Worm (Caenorhabditis elegans) whole organism, mixed stage, embryonic: ENCODE data around the gene srbc-51.
"Not testable (repeated sequence)": the region's sequence is repeated elsewhere in the genome, so short reads cannot be mapped to it uniquely, and the experiment has no call there.

ENCODE experiments used
- M03D4.4 ChIP-seq: sonication (generic microtip); optimal IDR thresholded peaks from 2 replicates; lab custom pipeline; 2017; ENCODE audit warnings: mild to moderate bottlenecking, missing genetic modification characterization, missing compliant biosample characterization
- bed-3 ChIP-seq: fragments of 200-800 bp; sonication (Bioruptor generic); optimal IDR thresholded peaks from 3 replicates; lab custom pipeline; 2018; ENCODE audit warnings: mild to moderate bottlenecking, missing genetic modification characterization, moderate library complexity, missing compliant biosample characterization
- ceh-39 ChIP-seq: fragments of 150-350 bp; optimal IDR thresholded peaks from 2 replicates; lab custom pipeline; 2014; ENCODE audit warnings: missing biosample characterization, missing genetic modification characterization
- ceh-43 ChIP-seq: fragments of 200-800 bp; sonication (Bioruptor generic); optimal IDR thresholded peaks from 2 replicates; lab custom pipeline; 2018; ENCODE audit warnings: mild to moderate bottlenecking, missing genetic modification characterization, moderate library complexity, missing compliant biosample characterization
- ceh-83 ChIP-seq: fragments of 200-800 bp; sonication (Bioruptor generic); optimal IDR thresholded peaks from 2 replicates; lab custom pipeline; 2018; ENCODE audit warnings: mild to moderate bottlenecking, missing genetic modification characterization, missing compliant biosample characterization
- cnd-1 ChIP-seq: fragments of 200-800 bp; sonication (Bioruptor generic); optimal IDR thresholded peaks from 2 replicates; lab custom pipeline; 2018; ENCODE audit warnings: mild to moderate bottlenecking, missing genetic modification characterization, missing compliant biosample characterization
- drap-1 ChIP-seq: fragments of 200-800 bp; sonication (Bioruptor generic); optimal IDR thresholded peaks from 3 replicates; lab custom pipeline; 2018; ENCODE audit warnings: mild to moderate bottlenecking, missing genetic modification characterization, missing compliant biosample characterization
- elt-1 ChIP-seq: sonication (generic microtip); optimal IDR thresholded peaks from 2 replicates; lab custom pipeline; 2017; ENCODE audit warnings: missing genetic modification characterization, mild to moderate bottlenecking, missing compliant biosample characterization, antibody characterized with exemption, moderate library complexity, borderline replicate concordance; ENCODE audit not compliant: insufficient read depth
- flh-1 ChIP-seq: fragments of 200-800 bp; sonication (Bioruptor generic); optimal IDR thresholded peaks from 2 replicates; lab custom pipeline; 2018; ENCODE audit warnings: mild to moderate bottlenecking, missing genetic modification characterization, moderate library complexity, missing compliant biosample characterization
- ham-2 ChIP-seq: fragments of 200-800 bp; sonication (Bioruptor generic); optimal IDR thresholded peaks from 2 replicates; lab custom pipeline; 2018; ENCODE audit warnings: mild to moderate bottlenecking, missing genetic modification characterization, missing compliant biosample characterization
- hlh-1 ChIP-seq: fragments of 150-350 bp; optimal IDR thresholded peaks from 2 replicates; lab custom pipeline; 2014; ENCODE audit warnings: missing biosample characterization, missing genetic modification reagents, missing genetic modification characterization
- lin-13 ChIP-seq: fragments of 150-350 bp; optimal IDR thresholded peaks from 2 replicates; lab custom pipeline; 2014; ENCODE audit warnings: missing biosample characterization, missing genetic modification characterization
- lin-32 ChIP-seq: fragments of 200-800 bp; sonication (Bioruptor generic); optimal IDR thresholded peaks from 2 replicates; lab custom pipeline; 2018; ENCODE audit warnings: mild to moderate bottlenecking, missing genetic modification characterization, missing compliant biosample characterization
- lsy-2 ChIP-seq: fragments of 150-350 bp; optimal IDR thresholded peaks from 2 replicates; lab custom pipeline; 2014; ENCODE audit warnings: missing biosample characterization, missing genetic modification characterization
- mab-5 ChIP-seq: fragments of 150-350 bp; optimal IDR thresholded peaks from 2 replicates; lab custom pipeline; 2014; ENCODE audit warnings: missing biosample characterization, missing genetic modification characterization
- mep-1 ChIP-seq: fragments of 150-350 bp; optimal IDR thresholded peaks from 2 replicates; lab custom pipeline; 2017; ENCODE audit warnings: missing biosample characterization, missing genetic modification reagents, missing genetic modification characterization, inconsistent platforms
- mls-2 ChIP-seq: sonication (generic microtip); optimal IDR thresholded peaks from 2 replicates; lab custom pipeline; 2016; ENCODE audit warnings: mild to moderate bottlenecking, missing genetic modification characterization, moderate library complexity, missing compliant biosample characterization
- nhr-12 ChIP-seq: fragments of 150-350 bp; optimal IDR thresholded peaks from 2 replicates; lab custom pipeline; 2014; ENCODE audit warnings: missing biosample characterization, missing genetic modification characterization
- nhr-237 ChIP-seq: fragments of 150-350 bp; optimal IDR thresholded peaks from 2 replicates; lab custom pipeline; 2014; ENCODE audit warnings: missing biosample characterization, missing genetic modification characterization
- nhr-28 ChIP-seq: fragments of 150-350 bp; optimal IDR thresholded peaks from 2 replicates; lab custom pipeline; 2014; ENCODE audit warnings: missing biosample characterization, missing genetic modification characterization
- nhr-76 ChIP-seq: sonication (generic microtip); optimal IDR thresholded peaks from 2 replicates; lab custom pipeline; 2017; ENCODE audit warnings: missing biosample characterization, missing genetic modification characterization
- sem-2 ChIP-seq: fragments of 200-800 bp; sonication (Bioruptor generic); optimal IDR thresholded peaks from 2 replicates; lab custom pipeline; 2018; ENCODE audit warnings: mild to moderate bottlenecking, missing genetic modification characterization, missing compliant biosample characterization
- sptf-1 ChIP-seq: sonication (generic microtip); optimal IDR thresholded peaks from 2 replicates; lab custom pipeline; 2017; ENCODE audit warnings: mild to moderate bottlenecking, missing genetic modification characterization, moderate library complexity, missing compliant biosample characterization
- zip-8 ChIP-seq: fragments of 150-350 bp; optimal IDR thresholded peaks from 2 replicates; lab custom pipeline; 2014; ENCODE audit warnings: missing biosample characterization, missing genetic modification characterization

srbc-51 gene

ce11 chrV:15792409-15792808, 33.8 kb upstream of the srbc-51 start, which contains the start of gene T26E4.4:
TSS of gene T26E4.4 (minus strand) at chrV:15792509.
- TF ChIP-seq nhr-12 (tag; lab: Kevin White, UChicago), result no peak
- TF ChIP-seq M03D4.4 (tag; lab: Kevin White, UChicago), result no peak
- no peak for TF ChIP-seq mab-5 (tag; lab: Kevin White, UChicago)
- TF ChIP-seq sem-2 (GFP tag; lab: Kevin White, UChicago), result no peak

DNA sequence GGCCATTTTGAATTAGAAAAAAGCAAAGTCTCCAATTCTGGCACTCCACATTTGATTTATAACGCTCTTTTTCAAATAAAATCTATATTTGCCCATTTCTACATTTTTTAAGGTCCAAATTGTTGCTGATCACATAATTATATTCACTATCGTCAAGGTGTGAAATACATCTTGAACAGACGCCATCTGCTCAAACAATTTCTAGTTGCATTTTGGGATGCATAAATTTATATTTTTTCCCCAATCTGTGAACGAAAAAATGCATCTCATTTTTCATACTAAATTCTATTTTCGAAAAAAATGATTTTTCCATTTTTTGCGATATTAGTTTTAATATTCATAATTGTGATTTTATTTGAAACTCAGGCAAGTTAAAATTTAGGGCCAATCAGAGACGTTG, 32.9 kb upstream of the srbc-51 start, which contains the start of gene T26E4.7:
T26E4.7 (plus strand) TSS at position 301 of the 400 bp plus-strand sequence.
- TF ChIP-seq nhr-237 (tag; lab: Kevin White, UChicago) (no peak), nhr-12 (tag; lab: Kevin White, UChicago) (no peak), elt-1 (tag; lab: Kevin White, UChicago) (no peak), ham-2 (GFP tag; lab: Kevin White, UChicago) (no peak), nhr-76 (tag; lab: Kevin White, UChicago) (no peak), mab-5 (tag; lab: Kevin White, UChicago) (no peak), mep-1 (tag; lab: Kevin White, UChicago) (no peak), M03D4.4 (tag; lab: Kevin White, UChicago) (no peak), drap-1 (GFP tag; lab: Kevin White, UChicago) (no peak)
- TF ChIP-seq, all 35 proteins: peak for 0

DNA sequence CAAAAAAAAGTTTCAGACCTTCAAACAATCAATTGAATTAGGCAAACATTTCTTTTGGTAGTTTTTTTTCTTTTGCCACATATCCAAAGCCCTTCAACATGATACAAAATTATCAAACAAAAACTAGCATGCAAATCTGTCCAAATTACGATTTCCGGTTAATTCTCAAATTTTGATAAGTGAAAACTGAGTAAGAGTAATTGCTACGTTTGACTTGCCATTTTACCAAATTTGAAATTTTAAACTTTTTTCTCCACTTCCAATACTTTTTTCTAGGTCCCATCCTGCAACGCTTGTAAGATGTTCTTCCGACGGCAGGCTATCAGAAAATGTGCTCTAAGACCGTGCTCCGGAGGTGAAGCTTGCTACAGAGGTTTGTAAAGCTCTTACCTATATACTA, 30.1 kb upstream of the srbc-51 start, which contains the start of gene nhr-223:
nhr-223 (plus strand) TSS at position 301 of the 400 bp plus-strand sequence.
- no peak for TF ChIP-seq nhr-76 (tag; lab: Kevin White, UChicago)
- no peak for TF ChIP-seq elt-1 (tag; lab: Kevin White, UChicago)
- no peak for TF ChIP-seq sptf-1 (tag; lab: Kevin White, UChicago)
- TF ChIP-seq M03D4.4 (tag; lab: Kevin White, UChicago), result no peak
- TF ChIP-seq, all 35 proteins: peak for 0

- TF ChIP-seq nhr-28 (tag; lab: Kevin White, UChicago) (no peak), cnd-1 (tag; lab: Kevin White, UChicago) (no peak), mab-5 (tag; lab: Kevin White, UChicago) (no peak), mls-2 (no peak), flh-1 (GFP tag; lab: Kevin White, UChicago) (no peak), hlh-1 (tag; lab: Kevin White, UChicago) (no peak), zip-8 (tag; lab: Kevin White, UChicago) (no peak), ceh-39 (no peak)
Observed at ce11 chrV:15798108-15798507, 28.1 kb upstream of the srbc-51 start, which contains the start of gene T26E4.10. TSS of gene T26E4.10 (minus strand) at chrV:15798208.

DNA sequence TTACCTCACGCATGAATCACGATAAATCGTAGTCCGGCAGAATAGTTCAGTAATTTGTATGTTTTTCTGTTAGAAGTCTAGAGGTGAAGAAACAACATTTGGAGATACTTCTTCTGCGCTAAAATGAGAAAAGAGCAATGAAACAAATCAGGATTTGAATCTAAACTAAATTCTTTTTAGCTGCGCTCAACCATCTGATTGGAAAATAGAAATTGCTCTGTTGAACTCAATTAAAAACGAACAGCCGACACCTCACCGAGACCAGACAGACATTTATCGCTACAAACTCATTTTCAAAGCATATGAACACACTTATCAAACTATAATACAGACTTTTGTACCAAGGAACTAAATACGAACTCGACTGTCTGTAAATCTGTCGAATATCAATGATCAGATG, 23.6 kb upstream of the srbc-51 start, which contains the start of gene T26E4.9:
T26E4.9 (minus strand) TSS at position 101 of the 400 bp plus-strand sequence.
- TF ChIP-seq lsy-2; M03D4.4 (tag; lab: Kevin White, UChicago); drap-1 (GFP tag; lab: Kevin White, UChicago): not testable (repeated sequence)

DNA sequence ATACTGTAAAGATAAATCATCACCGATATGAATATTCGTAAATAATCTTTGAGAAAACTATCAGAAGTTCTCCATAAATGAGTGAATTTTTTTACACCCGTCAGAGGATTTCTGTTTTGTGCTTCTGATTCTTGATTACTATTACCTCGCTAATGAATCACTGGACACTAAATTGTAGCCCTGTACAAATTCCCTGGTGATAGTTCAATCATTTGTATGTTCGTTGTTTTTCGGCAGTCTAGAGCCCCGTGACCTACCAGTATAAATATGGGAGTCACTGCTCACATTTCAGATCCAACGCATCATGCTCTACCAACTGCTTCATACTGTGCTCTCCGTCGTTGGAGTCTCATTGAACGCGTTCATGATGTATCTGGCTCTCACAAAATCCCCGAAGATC, 23.1 kb upstream of the srbc-51 start, which contains the start of gene srd-27:
srd-27 (plus strand) TSS at position 301 of the 400 bp plus-strand sequence.
- not testable (repeated sequence) for TF ChIP-seq bed-3 (GFP tag; lab: Kevin White, UChicago); drap-1 (GFP tag; lab: Kevin White, UChicago); lin-13

DNA sequence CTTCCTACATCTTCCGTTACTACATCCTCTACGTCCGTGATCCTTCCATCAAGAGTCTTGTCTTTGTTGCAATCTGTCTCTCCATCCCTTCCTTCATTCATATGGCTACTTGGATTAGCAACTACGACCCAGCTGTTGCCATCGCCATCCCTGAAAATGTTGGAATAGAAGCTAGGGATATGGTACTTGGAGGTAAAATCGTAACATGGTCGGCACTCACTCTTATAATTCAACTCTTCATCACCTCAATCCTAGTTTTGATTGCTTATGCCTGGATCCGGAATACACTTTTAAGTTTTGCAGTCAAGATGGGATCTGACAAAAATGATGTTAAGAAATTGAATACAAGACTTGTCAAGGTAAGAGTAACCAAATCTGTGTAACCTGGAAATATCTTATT, 22.5 kb upstream of the srbc-51 start, which contains the start of gene T26E4.18:
T26E4.18 (minus strand) TSS at position 101 of the 400 bp plus-strand sequence.
- not testable (repeated sequence) for TF ChIP-seq lin-32; ceh-83 (GFP tag; lab: Kevin White, UChicago); ceh-43 (GFP tag; lab: Kevin White, UChicago)
